Fruit fly (Drosophila melanogaster) whole organism, adult: Measurements from ENCODE around the gene CG42535.

ENCODE experiments used
- CG1620 ChIP-seq: fragments of 200-800 bp; sonication (Bioruptor generic); optimal IDR thresholded peaks from 2 replicates; lab custom pipeline; 2016; ENCODE audit warnings: missing biosample characterization, missing genetic modification characterization
- CG5204 ChIP-seq: fragments of 200-800 bp; sonication (Bioruptor generic); optimal IDR thresholded peaks from 2 replicates; lab custom pipeline; 2016; ENCODE audit warnings: missing biosample characterization, missing genetic modification characterization
- CG7045 ChIP-seq: fragments of 200-800 bp; sonication (Bioruptor generic); optimal IDR thresholded peaks from 2 replicates; lab custom pipeline; 2017; ENCODE audit warnings: missing biosample characterization, mild to moderate bottlenecking, missing genetic modification characterization
- CG7101 ChIP-seq: fragments of 200-800 bp; sonication (Bioruptor generic); optimal IDR thresholded peaks from 2 replicates; lab custom pipeline; 2018; ENCODE audit warnings: missing biosample characterization, mild to moderate bottlenecking, missing genetic modification characterization, moderate library complexity
- Clk ChIP-seq: fragments of 200-800 bp; sonication (Bioruptor generic); optimal IDR thresholded peaks from 2 replicates; lab custom pipeline; 2017; ENCODE audit warnings: missing biosample characterization, missing genetic modification characterization
- Hr96 ChIP-seq: fragments of 200-800 bp; sonication (Bioruptor generic); optimal IDR thresholded peaks from 2 replicates; lab custom pipeline; 2016; ENCODE audit warnings: missing biosample characterization, missing genetic modification characterization
- kay ChIP-seq: fragments of 200-800 bp; sonication (Bioruptor generic); peaks from one replicate; lab custom pipeline; 2016; ENCODE audit warnings: missing biosample characterization, missing genetic modification characterization, borderline replicate concordance
- ovo ChIP-seq: fragments of 200-800 bp; sonication (Bioruptor generic); optimal IDR thresholded peaks from 2 replicates; lab custom pipeline; 2016; ENCODE audit warnings: missing biosample characterization, missing genetic modification characterization
- pad ChIP-seq: fragments of 200-800 bp; sonication (Bioruptor generic); optimal IDR thresholded peaks from 3 replicates; lab custom pipeline; 2017; ENCODE audit warnings: missing biosample characterization, missing genetic modification characterization, mild to moderate bottlenecking, moderate library complexity, missing genetic modification reagents
- tj ChIP-seq: fragments of 200-800 bp; sonication (Bioruptor generic); optimal IDR thresholded peaks from 3 replicates; lab custom pipeline; 2017; ENCODE audit warnings: missing biosample characterization, mild to moderate bottlenecking, missing genetic modification characterization, moderate library complexity

dm6 chr3L:10669592-10670400 lies 39.1 kb upstream of the CG42535 start:
- TF ChIP-seq CG7101 (no peak), pad (GFP tag; lab: Kevin White, UChicago) (no peak), ovo (GFP tag; lab: Kevin White, UChicago) (no peak), Hr96 (GFP tag; lab: Kevin White, UChicago) (no peak), CG7045 (no peak), tj (no peak), CG5204 (no peak), kay (GFP tag; lab: Kevin White, UChicago) (peak; percentile 90), CG1620 (GFP tag; lab: Kevin White, UChicago) (no peak), Clk (GFP tag; lab: Kevin White, UChicago) (no peak)
